Worm (Caenorhabditis elegans): ENCODE data around the gene K06B9.6.

The K06B9.6 gene

DNA sequence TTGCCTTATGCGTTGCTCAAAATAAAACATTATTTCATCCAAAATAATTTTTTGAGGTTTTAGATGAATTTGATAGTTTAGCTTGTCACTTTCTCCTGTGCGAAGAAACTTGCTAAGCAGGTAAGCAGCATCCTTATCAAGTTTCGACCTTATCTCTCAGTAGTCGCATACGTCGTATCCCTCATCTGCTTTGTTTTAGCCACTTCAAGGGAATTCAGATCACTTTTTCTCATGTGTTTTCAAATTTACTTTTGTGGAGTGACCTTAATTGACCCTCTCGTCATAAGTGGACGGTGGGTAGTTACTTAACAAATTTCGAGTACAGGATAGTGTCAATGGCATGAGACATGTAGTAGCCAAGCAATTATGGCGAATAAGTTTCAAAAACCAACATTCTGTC is 40.0 kb upstream of the K06B9.6 start (continued):
- TF ChIP-seq dve-1 (tag; optimal IDR thresholded peaks at IDR 0.05; ENCODE audit: insufficient read depth) (no peak), hmg-1.1 (GFP tag; IDR thresholded peaks at IDR 0.05) (no peak), daf-12 (tag; optimal IDR thresholded peaks at IDR 0.05) (no peak), zag-1 (tag; optimal IDR thresholded peaks at IDR 0.05) (no peak), ceh-32 (tag; optimal IDR thresholded peaks at IDR 0.05; ENCODE audit: poor library complexity) (no peak), nhr-10 (tag; optimal IDR thresholded peaks at IDR 0.05) (peak; percentile 53), egl-43 (GFP tag; IDR thresholded peaks at IDR 0.05) (no peak), nhr-6 (tag; optimal IDR thresholded peaks at IDR 0.05) (no peak), gei-8 (GFP tag; optimal IDR thresholded peaks at IDR 0.05) (no peak), ztf-11 (tag; optimal IDR thresholded peaks at IDR 0.05) (no peak), daf-19 (GFP tag; conservative IDR thresholded peaks at IDR 0.05) (no peak), mdt-29 (GFP tag; IDR thresholded peaks at IDR 0.05) (no peak), lin-39 (tag; optimal IDR thresholded peaks at IDR 0.05) (no peak), vab-7 (GFP tag; IDR thresholded peaks at IDR 0.05) (no peak), ztf-7 (tag; optimal IDR thresholded peaks at IDR 0.05) (no peak), T20F7.1 (GFP tag; optimal IDR thresholded peaks at IDR 0.05) (no peak), ceh-44 (GFP tag; IDR thresholded peaks at IDR 0.05) (no peak), D1046.2 (GFP tag; IDR thresholded peaks at IDR 0.05) (no peak), F49E8.2 (tag; optimal IDR thresholded peaks at IDR 0.05; ENCODE audit: borderline replicate concordance) (no peak), hlh-11 (tag; optimal IDR thresholded peaks at IDR 0.05) (peak; percentile 12), dmd-8 (GFP tag; IDR thresholded peaks at IDR 0.05) (no peak), lin-15B (tag; optimal IDR thresholded peaks at IDR 0.05) (no peak), nhr-102 (tag; optimal IDR thresholded peaks at IDR 0.05) (no peak), pqm-1 (tag; optimal IDR thresholded peaks at IDR 0.05) (no peak), mxl-3 (GFP tag; optimal IDR thresholded peaks at IDR 0.05) (peak; percentile 42), lim-7 (GFP tag; IDR thresholded peaks at IDR 0.05) (no peak), madf-5 (GFP tag; IDR thresholded peaks at IDR 0.05) (no peak), daf-8 (GFP tag; IDR thresholded peaks at IDR 0.05) (no peak), lin-13 (GFP tag; optimal IDR thresholded peaks at IDR 0.05) (no peak), ceh-20 (GFP tag; IDR thresholded peaks at IDR 0.05) (no peak), tag-97 (GFP tag; IDR thresholded peaks at IDR 0.05) (no peak), Y5F2A.4 (GFP tag; optimal IDR thresholded peaks at IDR 0.05) (no peak), nhr-41 (GFP tag; IDR thresholded peaks at IDR 0.05) (no peak), pha-4 (GFP tag; IDR thresholded peaks at IDR 0.05) (no peak), pha-4 (tag; optimal IDR thresholded peaks at IDR 0.05) (no peak), nhr-42 (GFP tag; IDR thresholded peaks at IDR 0.05) (no peak), Y48G9A.11 (GFP tag; IDR thresholded peaks at IDR 0.05) (no peak), ces-1 (GFP tag; optimal IDR thresholded peaks at IDR 0.05) (no peak), egl-27 (tag; optimal IDR thresholded peaks at IDR 0.05) (no peak), lsy-2 (tag; optimal IDR thresholded peaks at IDR 0.05) (no peak), jun-1 (tag; optimal IDR thresholded peaks at IDR 0.05) (no peak), hlh-30 (tag; optimal IDR thresholded peaks at IDR 0.05; ENCODE audit: insufficient read depth) (no peak), unc-39 (tag; optimal IDR thresholded peaks at IDR 0.05) (no peak), mdl-1 (tag; optimal IDR thresholded peaks at IDR 0.05) (no peak), nhr-28 (tag; optimal IDR thresholded peaks at IDR 0.05) (peak; percentile 24), daf-16 (GFP tag; optimal IDR thresholded peaks at IDR 0.05) (no peak), daf-16 (tag; optimal IDR thresholded peaks at IDR 0.05) (no peak), nhr-77 (tag; optimal IDR thresholded peaks at IDR 0.05) (no peak), R02D3.7 (tag; optimal IDR thresholded peaks at IDR 0.05) (no peak), ama-1 (optimal IDR thresholded peaks at IDR 0.05) (peak; percentile 55), skn-1 (tag; optimal IDR thresholded peaks at IDR 0.05) (no peak), ceh-62 (tag; optimal IDR thresholded peaks at IDR 0.05) (no peak), rbr-2 (tag; optimal IDR thresholded peaks at IDR 0.05) (no peak), sdz-12 (GFP tag; optimal IDR thresholded peaks at IDR 0.05) (no peak)
